Worm (Caenorhabditis elegans) whole organism, mixed stage, embryonic: Measurements from ENCODE around the gene K03B8.14.

ENCODE experiments used
- M03D4.4 ChIP-seq: sonication (generic microtip); optimal IDR thresholded peaks from 2 replicates; lab custom pipeline; 2017; ENCODE audit warnings: mild to moderate bottlenecking, missing genetic modification characterization, missing compliant biosample characterization
- bed-3 ChIP-seq: fragments of 200-800 bp; sonication (Bioruptor generic); optimal IDR thresholded peaks from 3 replicates; lab custom pipeline; 2018; ENCODE audit warnings: mild to moderate bottlenecking, missing genetic modification characterization, moderate library complexity, missing compliant biosample characterization
- blmp-1 ChIP-seq: fragments of 150-350 bp; optimal IDR thresholded peaks from 2 replicates; lab custom pipeline; 2014; ENCODE audit warnings: missing biosample characterization, missing genetic modification characterization
- ceh-43 ChIP-seq: fragments of 200-800 bp; sonication (Bioruptor generic); optimal IDR thresholded peaks from 2 replicates; lab custom pipeline; 2018; ENCODE audit warnings: mild to moderate bottlenecking, missing genetic modification characterization, moderate library complexity, missing compliant biosample characterization
- ceh-83 ChIP-seq: fragments of 200-800 bp; sonication (Bioruptor generic); optimal IDR thresholded peaks from 2 replicates; lab custom pipeline; 2018; ENCODE audit warnings: mild to moderate bottlenecking, missing genetic modification characterization, missing compliant biosample characterization
- ces-1 ChIP-seq: fragments of 150-350 bp; optimal IDR thresholded peaks from 2 replicates; lab custom pipeline; 2014; ENCODE audit warnings: missing biosample characterization, missing genetic modification reagents, missing genetic modification characterization
- drap-1 ChIP-seq: fragments of 200-800 bp; sonication (Bioruptor generic); optimal IDR thresholded peaks from 3 replicates; lab custom pipeline; 2018; ENCODE audit warnings: mild to moderate bottlenecking, missing genetic modification characterization, missing compliant biosample characterization
- elt-1 ChIP-seq: sonication (generic microtip); optimal IDR thresholded peaks from 2 replicates; lab custom pipeline; 2017; ENCODE audit warnings: missing genetic modification characterization, mild to moderate bottlenecking, missing compliant biosample characterization, antibody characterized with exemption, moderate library complexity, borderline replicate concordance; ENCODE audit not compliant: insufficient read depth
- elt-3 ChIP-seq: fragments of 150-350 bp; optimal IDR thresholded peaks from 2 replicates; lab custom pipeline; 2014; ENCODE audit warnings: missing biosample characterization, missing genetic modification characterization
- flh-1 ChIP-seq: fragments of 200-800 bp; sonication (Bioruptor generic); optimal IDR thresholded peaks from 2 replicates; lab custom pipeline; 2018; ENCODE audit warnings: mild to moderate bottlenecking, missing genetic modification characterization, moderate library complexity, missing compliant biosample characterization
- ham-2 ChIP-seq: fragments of 200-800 bp; sonication (Bioruptor generic); optimal IDR thresholded peaks from 2 replicates; lab custom pipeline; 2018; ENCODE audit warnings: mild to moderate bottlenecking, missing genetic modification characterization, missing compliant biosample characterization
- hlh-1 ChIP-seq: fragments of 150-350 bp; optimal IDR thresholded peaks from 2 replicates; lab custom pipeline; 2014; ENCODE audit warnings: missing biosample characterization, missing genetic modification reagents, missing genetic modification characterization
- lin-32 ChIP-seq: fragments of 200-800 bp; sonication (Bioruptor generic); optimal IDR thresholded peaks from 2 replicates; lab custom pipeline; 2018; ENCODE audit warnings: mild to moderate bottlenecking, missing genetic modification characterization, missing compliant biosample characterization
- lsy-2 ChIP-seq: fragments of 150-350 bp; optimal IDR thresholded peaks from 2 replicates; lab custom pipeline; 2014; ENCODE audit warnings: missing biosample characterization, missing genetic modification characterization
- mab-5 ChIP-seq: fragments of 150-350 bp; optimal IDR thresholded peaks from 2 replicates; lab custom pipeline; 2014; ENCODE audit warnings: missing biosample characterization, missing genetic modification characterization
- mep-1 ChIP-seq: fragments of 150-350 bp; optimal IDR thresholded peaks from 2 replicates; lab custom pipeline; 2017; ENCODE audit warnings: missing biosample characterization, missing genetic modification reagents, missing genetic modification characterization, inconsistent platforms
- mls-2 ChIP-seq: sonication (generic microtip); optimal IDR thresholded peaks from 2 replicates; lab custom pipeline; 2016; ENCODE audit warnings: mild to moderate bottlenecking, missing genetic modification characterization, moderate library complexity, missing compliant biosample characterization
- nhr-12 ChIP-seq: fragments of 150-350 bp; optimal IDR thresholded peaks from 2 replicates; lab custom pipeline; 2014; ENCODE audit warnings: missing biosample characterization, missing genetic modification characterization
- nhr-237 ChIP-seq: fragments of 150-350 bp; optimal IDR thresholded peaks from 2 replicates; lab custom pipeline; 2014; ENCODE audit warnings: missing biosample characterization, missing genetic modification characterization
- nhr-76 ChIP-seq: sonication (generic microtip); optimal IDR thresholded peaks from 2 replicates; lab custom pipeline; 2017; ENCODE audit warnings: missing biosample characterization, missing genetic modification characterization
- sem-2 ChIP-seq: fragments of 200-800 bp; sonication (Bioruptor generic); optimal IDR thresholded peaks from 2 replicates; lab custom pipeline; 2018; ENCODE audit warnings: mild to moderate bottlenecking, missing genetic modification characterization, missing compliant biosample characterization
- snpc-4 ChIP-seq: fragments of 150-350 bp; optimal IDR thresholded peaks from 2 replicates; lab custom pipeline; 2014; ENCODE audit warnings: missing biosample characterization, missing genetic modification characterization
- sptf-1 ChIP-seq: sonication (generic microtip); optimal IDR thresholded peaks from 2 replicates; lab custom pipeline; 2017; ENCODE audit warnings: mild to moderate bottlenecking, missing genetic modification characterization, moderate library complexity, missing compliant biosample characterization
- tbx-8 ChIP-seq: fragments of 200-800 bp; sonication (Bioruptor generic); optimal IDR thresholded peaks from 2 replicates; lab custom pipeline; 2018; ENCODE audit warnings: mild to moderate bottlenecking, missing genetic modification characterization, moderate library complexity, missing compliant biosample characterization
- unc-39 ChIP-seq: fragments of 150-350 bp; optimal IDR thresholded peaks from 2 replicates; lab custom pipeline; 2014; ENCODE audit warnings: missing biosample characterization, missing genetic modification characterization
- unc-62 ChIP-seq: fragments of 150-350 bp; optimal IDR thresholded peaks from 2 replicates; lab custom pipeline; 2014; ENCODE audit warnings: missing biosample characterization, missing genetic modification reagents, missing genetic modification characterization
- zip-8 ChIP-seq: fragments of 150-350 bp; optimal IDR thresholded peaks from 2 replicates; lab custom pipeline; 2014; ENCODE audit warnings: missing biosample characterization, missing genetic modification characterization
- ztf-11 ChIP-seq: fragments of 150-350 bp; optimal IDR thresholded peaks from 2 replicates; lab custom pipeline; 2014; ENCODE audit warnings: missing biosample characterization, missing genetic modification characterization

Gene K03B8.14

ce11 chrV:11421605-11422004 is 31.3 kb downstream of the K03B8.14 start, which contains the start of gene des-2:
TSS of gene des-2 (minus strand) at chrV:11421705.
- no peak for TF ChIP-seq mls-2
- TF ChIP-seq M03D4.4 (tag; lab: Kevin White, UChicago): no peak
- TF ChIP-seq drap-1 (GFP tag; lab: Kevin White, UChicago): no peak
- no peak for TF ChIP-seq ceh-43 (GFP tag; lab: Kevin White, UChicago)
- TF ChIP-seq ceh-83 (GFP tag; lab: Kevin White, UChicago): no peak
- TF ChIP-seq zip-8 (tag; lab: Kevin White, UChicago): no peak

DNA sequence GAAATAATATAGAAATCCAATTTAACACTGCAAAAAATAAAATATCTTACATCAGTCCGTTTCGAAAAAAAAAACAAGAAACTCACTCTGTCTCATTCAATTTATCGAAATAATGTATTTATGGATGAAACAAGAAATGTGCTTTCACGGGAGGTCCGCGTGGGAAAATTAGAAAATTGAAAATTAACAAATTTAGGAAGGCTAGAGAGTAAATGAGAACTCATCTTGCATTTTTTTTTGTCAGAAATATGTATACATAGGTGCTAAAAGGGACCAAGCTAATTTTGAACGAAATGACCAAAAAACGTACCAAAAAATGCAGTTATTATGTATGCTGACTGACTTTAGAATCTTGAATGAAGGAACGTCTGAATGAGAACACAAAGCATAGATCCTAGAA is 34.3 kb downstream of the K03B8.14 start, which contains the start of gene T26H10.2:
Gene T26H10.2, minus strand, starts transcription at position 101 of the 400 bp plus-strand sequence.
- TF ChIP-seq sptf-1 (no peak), nhr-76 (tag; lab: Kevin White, UChicago) (no peak), nhr-12 (no peak), bed-3 (GFP tag; lab: Kevin White, UChicago) (no peak), unc-39 (tag; lab: Kevin White, UChicago) (no peak), unc-62 (GFP tag; lab: Kevin White, UChicago) (no peak)

ce11 chrV:11428728-11429127 is 38.4 kb downstream of the K03B8.14 start:
- TF ChIP-seq snpc-4 (tag; lab: Kevin White, UChicago) (no peak), unc-39 (tag; lab: Kevin White, UChicago) (no peak), bed-3 (GFP tag; lab: Kevin White, UChicago) (no peak), ces-1 (GFP tag; lab: Kevin White, UChicago) (peak; percentile 87), mls-2 (no peak)

DNA sequence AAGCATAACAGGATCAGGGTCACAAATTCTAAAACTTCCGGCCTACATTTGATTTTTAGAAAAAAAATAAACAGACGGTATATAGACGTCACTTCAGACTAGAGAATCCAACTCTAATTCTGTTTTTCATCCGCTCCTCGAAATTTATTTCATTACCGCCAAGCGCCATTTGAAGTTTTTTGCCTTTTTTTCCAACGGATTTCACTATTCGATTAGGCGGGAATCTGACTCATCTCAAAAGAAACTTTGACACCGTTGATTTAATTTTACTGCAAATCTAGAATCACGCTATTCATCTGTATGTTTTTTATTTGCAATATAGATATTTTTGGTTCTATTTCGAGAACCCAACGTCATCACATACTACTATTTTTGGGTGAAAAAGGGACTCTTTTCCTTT is 40.5 kb downstream of the K03B8.14 start:
- TF ChIP-seq sptf-1 (no peak), lsy-2 (no peak), elt-3 (no peak), nhr-237 (tag; lab: Kevin White, UChicago) (no peak), hlh-1 (tag; lab: Kevin White, UChicago) (no peak), mls-2 (no peak), ztf-11 (tag; lab: Kevin White, UChicago) (no peak), ceh-43 (GFP tag; lab: Kevin White, UChicago) (no peak), blmp-1 (no peak), unc-62 (GFP tag; lab: Kevin White, UChicago) (no peak)
- TF ChIP-seq, all 35 proteins: peak for 0

DNA sequence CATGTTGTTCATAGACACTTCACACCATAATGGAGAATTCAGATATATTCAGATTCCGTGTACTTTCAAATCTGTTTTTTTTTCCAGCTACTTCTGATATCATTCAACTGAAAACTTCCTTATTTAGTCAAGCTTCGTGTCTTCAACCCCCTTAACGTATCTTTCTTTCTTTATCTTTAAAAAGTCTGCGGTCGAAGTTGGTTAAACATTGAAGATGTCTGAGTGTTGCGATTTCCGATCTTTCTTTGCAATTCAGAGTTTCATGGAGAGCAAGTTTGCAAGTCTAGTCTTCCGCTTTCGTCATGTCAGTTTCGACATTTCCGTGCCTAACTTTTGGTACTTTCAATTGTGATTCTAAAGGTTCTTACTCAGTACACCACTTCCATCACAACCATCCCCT is 44.9 kb downstream of the K03B8.14 start:
- TF ChIP-seq mab-5 (tag; lab: Kevin White, UChicago): no peak

ce11 chrV:11436407-11436806 is 46.1 kb downstream of the K03B8.14 start:
- no peak for TF ChIP-seq ceh-83 (GFP tag; lab: Kevin White, UChicago)
- TF ChIP-seq tbx-8 (GFP tag; lab: Kevin White, UChicago): no peak
- no peak for TF ChIP-seq nhr-76 (tag; lab: Kevin White, UChicago)
- no peak for TF ChIP-seq ztf-11 (tag; lab: Kevin White, UChicago)
- TF ChIP-seq mep-1 (tag; lab: Kevin White, UChicago): no peak
- TF ChIP-seq hlh-1 (tag; lab: Kevin White, UChicago): no peak
- TF ChIP-seq bed-3 (GFP tag; lab: Kevin White, UChicago): no peak
- peak; percentile 47 for TF ChIP-seq zip-8 (tag; lab: Kevin White, UChicago)
- TF ChIP-seq lin-32 (GFP tag; lab: Kevin White, UChicago): no peak
- TF ChIP-seq mls-2: no peak
- no peak for TF ChIP-seq nhr-237 (tag; lab: Kevin White, UChicago)
- peak; percentile 67 for TF ChIP-seq ces-1 (GFP tag; lab: Kevin White, UChicago)

ce11 chrV:11438464-11438863 is 48.2 kb downstream of the K03B8.14 start, which contains the start of gene dmsr-1:
TSS of gene dmsr-1 (plus strand) at chrV:11438764.
- TF ChIP-seq unc-62 (GFP tag; lab: Kevin White, UChicago) (no peak), sptf-1 (no peak), ham-2 (GFP tag; lab: Kevin White, UChicago) (no peak), ces-1 (GFP tag; lab: Kevin White, UChicago) (no peak), mls-2 (no peak), sem-2 (GFP tag; lab: Kevin White, UChicago) (no peak), elt-1 (tag; lab: Kevin White, UChicago) (no peak), nhr-76 (tag; lab: Kevin White, UChicago) (no peak), flh-1 (no peak), ztf-11 (tag; lab: Kevin White, UChicago) (no peak), unc-39 (tag; lab: Kevin White, UChicago) (no peak), mab-5 (tag; lab: Kevin White, UChicago) (no peak), lin-32 (GFP tag; lab: Kevin White, UChicago) (no peak), lsy-2 (no peak), elt-3 (no peak), ceh-83 (GFP tag; lab: Kevin White, UChicago) (no peak), nhr-237 (tag; lab: Kevin White, UChicago) (no peak)
